Worm (Caenorhabditis elegans): ENCODE measurements around the gene sri-2.

DNA sequence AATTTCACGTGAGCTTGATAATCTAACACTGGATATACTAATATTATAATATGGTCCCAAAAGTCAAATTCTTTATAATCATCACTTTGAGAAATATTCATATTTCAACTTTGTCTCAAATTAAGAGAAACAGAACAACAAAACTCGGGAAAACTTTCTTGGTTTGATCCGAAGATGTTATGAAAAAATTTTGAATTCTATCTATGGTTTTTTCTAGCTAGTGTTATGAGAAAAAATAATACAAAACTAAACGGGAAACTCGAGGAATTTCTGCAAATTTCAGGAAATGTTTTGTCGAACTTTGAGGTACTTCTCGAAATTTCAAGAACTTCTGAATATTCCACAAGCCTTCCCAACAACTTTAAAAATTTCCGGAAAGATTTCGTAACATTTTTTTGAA lies 14.1 kb downstream of the sri-2 start, which contains the start of gene srw-59:
- TF ChIP-seq nhr-237 (tag; optimal IDR thresholded peaks at IDR 0.05): no peak
- no peak for TF ChIP-seq elt-3 (tag; optimal IDR thresholded peaks at IDR 0.05)
- no peak for TF ChIP-seq blmp-1 (tag; optimal IDR thresholded peaks at IDR 0.05)
- no peak for TF ChIP-seq ces-1 (GFP tag; optimal IDR thresholded peaks at IDR 0.05)
- no peak for TF ChIP-seq flh-1 (GFP tag; optimal IDR thresholded peaks at IDR 0.05)
- TF ChIP-seq mep-1 (tag; optimal IDR thresholded peaks at IDR 0.05): no peak
- no peak for TF ChIP-seq ceh-43 (GFP tag; optimal IDR thresholded peaks at IDR 0.05)
- TF ChIP-seq unc-120 (tag; optimal IDR thresholded peaks at IDR 0.05; ENCODE audit: poor library complexity, severe bottlenecking): no peak
- TF ChIP-seq lin-32 (GFP tag; optimal IDR thresholded peaks at IDR 0.05): no peak
- TF ChIP-seq snpc-4 (tag; optimal IDR thresholded peaks at IDR 0.05): no peak
- no peak for TF ChIP-seq pha-4 (tag; optimal IDR thresholded peaks at IDR 0.05)
- no peak for TF ChIP-seq elt-1 (tag; optimal IDR thresholded peaks at IDR 0.05; ENCODE audit: borderline replicate concordance, insufficient read depth)

Data from whole organism, mixed stage, embryonic.